Fruit fly (Drosophila melanogaster) whole organism, embryonic: ENCODE data around the gene CG42240.
A peak's percentile ranks its signal among the peaks of the same experiment; 100 is the strongest.

Experiments
- Ada2b ChIP-seq: fragments of 200-800 bp; sonication (Bioruptor generic); IDR thresholded peaks from 2 replicates; pipeline ENCODE4 v1.3.6; 2022; ENCODE audit warnings: missing biosample characterization, missing genetic modification characterization
- Adf1 ChIP-seq: fragments of 200-800 bp; sonication (Bioruptor generic); IDR thresholded peaks from 2 replicates; pipeline ENCODE4 v1.3.6; 2022; ENCODE audit warnings: missing biosample characterization, missing genetic modification characterization
- Atf-2 ChIP-seq: fragments of 200-800 bp; sonication (Bioruptor generic); optimal IDR thresholded peaks from 2 replicates; lab custom pipeline; 2016; ENCODE audit warnings: missing biosample characterization, missing genetic modification characterization
- CG1024 ChIP-seq: fragments of 200-800 bp; sonication (Bioruptor generic); IDR thresholded peaks from 2 replicates; pipeline ENCODE4 v1.3.6; 2022; ENCODE audit warnings: missing biosample characterization, missing genetic modification characterization
- CG10462 ChIP-seq: fragments of 200-800 bp; sonication (Bioruptor generic); optimal IDR thresholded peaks from 2 replicates; lab custom pipeline; 2016; ENCODE audit warnings: missing biosample characterization, missing genetic modification characterization
- CG10959 ChIP-seq: fragments of 200-800 bp; sonication (Bioruptor generic); IDR thresholded peaks from 2 replicates; pipeline ENCODE4 v1.3.6; 2022; ENCODE audit warnings: missing biosample characterization, missing genetic modification characterization
- CG11085 ChIP-seq: fragments of 200-800 bp; sonication (Bioruptor generic); IDR thresholded peaks from 2 replicates; pipeline ENCODE4 v1.3.6; 2022; ENCODE audit warnings: missing biosample characterization, missing genetic modification characterization
- CG12744 ChIP-seq: fragments of 200-800 bp; sonication (Bioruptor generic); optimal IDR thresholded peaks from 2 replicates; lab custom pipeline; 2016; ENCODE audit warnings: missing biosample characterization, missing genetic modification characterization
- CG15073 ChIP-seq: fragments of 200-800 bp; sonication (Bioruptor generic); optimal IDR thresholded peaks from 2 replicates; lab custom pipeline; 2016; ENCODE audit warnings: missing biosample characterization, missing genetic modification characterization
- CG15479 ChIP-seq: fragments of 200-800 bp; sonication (Bioruptor generic); optimal IDR thresholded peaks from 3 replicates; lab custom pipeline; 2019; ENCODE audit warnings: missing biosample characterization, mild to moderate bottlenecking, missing genetic modification characterization, moderate library complexity
- CG17186 ChIP-seq: fragments of 200-800 bp; sonication (Bioruptor generic); optimal IDR thresholded peaks from 3 replicates; lab custom pipeline; 2017; ENCODE audit warnings: missing biosample characterization, missing genetic modification reagents, missing genetic modification characterization
- CG18476 ChIP-seq: fragments of 200-800 bp; sonication (Bioruptor generic); optimal IDR thresholded peaks from 2 replicates; lab custom pipeline; 2016; ENCODE audit warnings: missing biosample characterization, mild to moderate bottlenecking, missing genetic modification characterization
- CG30020 ChIP-seq: fragments of 200-800 bp; optimal IDR thresholded peaks from 2 replicates; lab custom pipeline; 2019; ENCODE audit warnings: missing biosample characterization, mild to moderate bottlenecking, missing genetic modification characterization, moderate library complexity
- CG31365 ChIP-seq: fragments of 200-800 bp; sonication (Bioruptor generic); optimal IDR thresholded peaks from 2 replicates; lab custom pipeline; 2018; ENCODE audit warnings: missing biosample characterization, mild to moderate bottlenecking, missing genetic modification characterization
- CG31441 ChIP-seq: fragments of 200-800 bp; sonication (Bioruptor generic); IDR thresholded peaks from 2 replicates; pipeline ENCODE4 v1.3.6; 2022; ENCODE audit warnings: missing biosample characterization, missing genetic modification characterization
- CG3847 ChIP-seq: fragments of 200-800 bp; sonication (Bioruptor generic); IDR thresholded peaks from 2 replicates; pipeline ENCODE4 v1.3.6; 2022; ENCODE audit warnings: missing biosample characterization, missing genetic modification characterization
- CG5953 ChIP-seq: fragments of 200-800 bp; sonication (Bioruptor generic); IDR thresholded peaks from 2 replicates; pipeline ENCODE4 v1.3.6; 2022; ENCODE audit warnings: missing biosample characterization, missing genetic modification characterization
- CG7556 ChIP-seq: fragments of 200-800 bp; sonication (Bioruptor generic); optimal IDR thresholded peaks from 2 replicates; lab custom pipeline; 2017; ENCODE audit warnings: missing biosample characterization, mild to moderate bottlenecking, missing genetic modification characterization
- CG8281 ChIP-seq: fragments of 200-800 bp; sonication (Bioruptor generic); optimal IDR thresholded peaks from 2 replicates; lab custom pipeline; 2018; ENCODE audit warnings: missing biosample characterization, mild to moderate bottlenecking, missing genetic modification characterization, moderate library complexity
- CG8290 ChIP-seq, 3 experiments: fragments of 200-800 bp; sonication (Bioruptor generic); optimal IDR thresholded peaks; 2 replicates each; lab custom pipeline; 2016 to 2019; ENCODE audit warnings: missing biosample characterization in 3 of 3, missing genetic modification characterization in 3 of 3, mild to moderate bottlenecking in 2 of 3, moderate library complexity in 1 of 3
- CG8388 ChIP-seq: fragments of 200-800 bp; sonication (Bioruptor generic); optimal IDR thresholded peaks from 2 replicates; lab custom pipeline; 2019; ENCODE audit warnings: missing biosample characterization, mild to moderate bottlenecking, missing genetic modification characterization, moderate library complexity
- CG8944 ChIP-seq: fragments of 200-800 bp; sonication (Bioruptor generic); optimal IDR thresholded peaks from 3 replicates; lab custom pipeline; 2016; ENCODE audit warnings: missing biosample characterization, missing genetic modification characterization
- CG9727 ChIP-seq: fragments of 200-800 bp; sonication (Bioruptor generic); optimal IDR thresholded peaks from 3 replicates; lab custom pipeline; 2017; ENCODE audit warnings: missing biosample characterization, mild to moderate bottlenecking, missing genetic modification characterization
- Camta ChIP-seq: fragments of 200-800 bp; sonication (Bioruptor generic); optimal IDR thresholded peaks from 2 replicates; lab custom pipeline; 2016; ENCODE audit warnings: missing biosample characterization, missing genetic modification characterization
- Dip3 ChIP-seq: fragments of 200-800 bp; sonication (Bioruptor generic); optimal IDR thresholded peaks from 3 replicates; lab custom pipeline; 2016; ENCODE audit warnings: missing biosample characterization, missing genetic modification characterization
- Dll ChIP-seq: fragments of 200-800 bp; sonication (Bioruptor generic); IDR thresholded peaks from 4 replicates; pipeline ENCODE4 v1.3.6; 2022; ENCODE audit warnings: missing biosample characterization, missing genetic modification characterization; ENCODE audit not compliant: partially characterized antibody
- E2f2 ChIP-seq: fragments of 200-800 bp; sonication (Bioruptor generic); IDR thresholded peaks from 2 replicates; pipeline ENCODE4 v1.3.6; 2022; ENCODE audit warnings: missing biosample characterization, missing genetic modification characterization
- Gsc ChIP-seq: fragments of 200-800 bp; sonication (Bioruptor generic); IDR thresholded peaks from 2 replicates; pipeline ENCODE4 v1.3.6; 2022; ENCODE audit warnings: missing biosample characterization, missing genetic modification characterization
- HHEX ChIP-seq: fragments of 200-800 bp; sonication (Bioruptor generic); optimal IDR thresholded peaks from 3 replicates; lab custom pipeline; 2017; ENCODE audit warnings: missing biosample characterization, mild to moderate bottlenecking, missing genetic modification characterization, missing genetic modification reagents
- Hr39 ChIP-seq: fragments of >200 bp; optimal IDR thresholded peaks from 2 replicates; lab custom pipeline; 2017
- NFAT ChIP-seq: fragments of 200-800 bp; sonication (Bioruptor generic); IDR thresholded peaks from 2 replicates; pipeline ENCODE4 v1.3.6; 2022; ENCODE audit warnings: missing biosample characterization, missing genetic modification characterization
- NK7.1 ChIP-seq: fragments of 200-800 bp; sonication (Bioruptor generic); optimal IDR thresholded peaks from 3 replicates; lab custom pipeline; 2016; ENCODE audit warnings: missing biosample characterization, missing genetic modification characterization
- Nf-YB ChIP-seq: fragments of 200-800 bp; sonication (Bioruptor generic); optimal IDR thresholded peaks from 3 replicates; lab custom pipeline; 2019; ENCODE audit warnings: missing biosample characterization, mild to moderate bottlenecking, missing genetic modification characterization, moderate library complexity
- Oaz ChIP-seq: fragments of 200-800 bp; sonication (Bioruptor generic); IDR thresholded peaks from 2 replicates; pipeline ENCODE4 v1.3.6; 2022; ENCODE audit warnings: missing biosample characterization, missing genetic modification characterization
- Scr ChIP-seq: fragments of 200-800 bp; sonication (Bioruptor generic); IDR thresholded peaks from 2 replicates; pipeline ENCODE4 v1.3.6; 2022; ENCODE audit warnings: missing biosample characterization, missing genetic modification characterization; ENCODE audit not compliant: partially characterized antibody
- Sox100B ChIP-seq: fragments of 200-800 bp; sonication (Bioruptor generic); optimal IDR thresholded peaks from 3 replicates; lab custom pipeline; 2018; ENCODE audit warnings: missing biosample characterization, mild to moderate bottlenecking, missing genetic modification characterization
- abd-A ChIP-seq: fragments of 200-800 bp; sonication (Bioruptor generic); optimal IDR thresholded peaks from 3 replicates; lab custom pipeline; 2019; ENCODE audit warnings: missing biosample characterization, mild to moderate bottlenecking, missing genetic modification characterization, moderate library complexity
- bbx ChIP-seq: fragments of 200-800 bp; sonication (Bioruptor generic); IDR thresholded peaks from 2 replicates; pipeline ENCODE4 v1.3.6; 2022; ENCODE audit warnings: missing biosample characterization, missing genetic modification characterization; ENCODE audit not compliant: partially characterized antibody
- cg ChIP-seq: fragments of 200-800 bp; sonication (Bioruptor generic); optimal IDR thresholded peaks from 3 replicates; lab custom pipeline; 2019; ENCODE audit warnings: missing biosample characterization, mild to moderate bottlenecking, missing genetic modification characterization, moderate library complexity
- dpn ChIP-seq, 2 experiments: fragments of 200-800 bp; sonication (Bioruptor generic); optimal IDR thresholded peaks; 3 replicates each; lab custom pipeline; 2016; ENCODE audit warnings: missing biosample characterization in 2 of 2, missing genetic modification characterization in 2 of 2
- eyg ChIP-seq: fragments of 200-800 bp; sonication (Bioruptor generic); optimal IDR thresholded peaks from 3 replicates; lab custom pipeline; 2016; ENCODE audit warnings: missing biosample characterization, missing genetic modification characterization
- fd3F ChIP-seq: fragments of 200-800 bp; sonication (Bioruptor generic); optimal IDR thresholded peaks from 2 replicates; lab custom pipeline; 2018; ENCODE audit warnings: missing biosample characterization, mild to moderate bottlenecking, missing genetic modification characterization, moderate library complexity
- kay ChIP-seq: fragments of 200-800 bp; sonication (Bioruptor generic); optimal IDR thresholded peaks from 2 replicates; lab custom pipeline; 2016; ENCODE audit warnings: missing biosample characterization, missing genetic modification characterization
- phol ChIP-seq: fragments of 200-800 bp; sonication (Bioruptor generic); optimal IDR thresholded peaks from 3 replicates; lab custom pipeline; 2018; ENCODE audit warnings: missing biosample characterization, mild to moderate bottlenecking, missing genetic modification characterization, moderate library complexity
- pros ChIP-seq: fragments of 200-800 bp; sonication (Bioruptor generic); optimal IDR thresholded peaks from 3 replicates; lab custom pipeline; 2019; ENCODE audit warnings: missing biosample characterization, mild to moderate bottlenecking, missing genetic modification characterization, moderate library complexity
- sisA ChIP-seq: fragments of 200-800 bp; sonication (Bioruptor generic); IDR thresholded peaks from 2 replicates; pipeline ENCODE4 v1.3.6; 2022; ENCODE audit warnings: missing biosample characterization, missing genetic modification characterization
- slp2 ChIP-seq: fragments of 200-800 bp; sonication (Bioruptor generic); optimal IDR thresholded peaks from 2 replicates; lab custom pipeline; 2016; ENCODE audit warnings: missing biosample characterization, missing genetic modification characterization
- ttk ChIP-seq: fragments of 200-800 bp; sonication (Bioruptor generic); IDR thresholded peaks from 2 replicates; pipeline ENCODE4 v2.1.2; 2022; ENCODE audit warnings: missing biosample characterization, missing genetic modification characterization
- twi ChIP-seq: fragments of 200-800 bp; optimal IDR thresholded peaks from 2 replicates; lab custom pipeline; 2019; ENCODE audit warnings: missing biosample characterization, mild to moderate bottlenecking, missing genetic modification characterization, moderate library complexity
- vfl ChIP-seq: fragments of 200-800 bp; sonication (Bioruptor generic); optimal IDR thresholded peaks from 2 replicates; lab custom pipeline; 2016; ENCODE audit warnings: missing biosample characterization, missing genetic modification characterization
- zen ChIP-seq: fragments of 200-800 bp; sonication (Bioruptor generic); optimal IDR thresholded peaks from 3 replicates; lab custom pipeline; 2018; ENCODE audit warnings: missing biosample characterization, mild to moderate bottlenecking, missing genetic modification characterization, moderate library complexity

The CG42240 gene

dm6 chrX:6366357-6366691, 35.7 kb downstream of the CG42240 start:
- TF ChIP-seq CG11085 (peak; percentile 80), Dll (GFP tag; lab: Robert Waterston, UW) (no peak), CG5953 (0 out of 2 replicates have a peak, but pooled peaks have one; percentile 55), CG3847 (GFP tag; lab: Robert Waterston, UW) (peak; percentile 88), abd-A (tag; lab: Kevin White, UChicago) (no peak), Dip3 (peak; percentile 88), twi (tag; lab: Kevin White, UChicago) (peak; percentile 41), slp2 (GFP tag; lab: Kevin White, UChicago) (peak; percentile 66), CG30020 (tag; lab: Kevin White, UChicago) (no peak), CG10462 (GFP tag; lab: Kevin White, UChicago) (peak; percentile 47), CG12744 (GFP tag; lab: Kevin White, UChicago) (peak; percentile 74), CG8944 (peak; percentile 71), zen (tag; lab: Kevin White, UChicago) (peak; percentile 71), Hr39 (lab: Kevin White, UChicago) (no peak), sisA (peak; percentile 88), HHEX (GFP tag; lab: Kevin White, UChicago) (peak; percentile 81), vfl (GFP tag; lab: Kevin White, UChicago) (peak; percentile 81), dpn (GFP tag; optimal IDR thresholded peaks at IDR 0.05; lab: Kevin White, UChicago) (peak; percentile 88), Scr (GFP tag; lab: Robert Waterston, UW) (no peak), CG8388 (peak; percentile 63), CG9727 (GFP tag; lab: Kevin White, UChicago) (peak; percentile 80), Gsc (GFP tag; lab: Robert Waterston, UW) (no peak), CG18476 (peak; percentile 44), fd3F (peak; percentile 84), CG8281 (tag; lab: Kevin White, UChicago) (peak; percentile 54), CG31441 (GFP tag; lab: Robert Waterston, UW) (peak; percentile 55), CG8290 (GFP tag; optimal IDR thresholded peaks at IDR 0.05; lab: Kevin White, UChicago) (no peak), CG8290 (tag; optimal IDR thresholded peaks at IDR 0.05; lab: Kevin White, UChicago) (peak in 1 of 2 experiments; percentile 98), CG31365 (tag; lab: Kevin White, UChicago) (peak; percentile 59), CG15479 (GFP tag; lab: Kevin White, UChicago) (no peak), kay (GFP tag; lab: Kevin White, UChicago) (peak; percentile 81), Atf-2 (peak; percentile 66), ttk (GFP tag; lab: Robert Waterston, UW) (peak; percentile 89), Sox100B (GFP tag; lab: Kevin White, UChicago) (peak; percentile 76), cg (GFP tag; lab: Kevin White, UChicago) (peak; percentile 40), Camta (GFP tag; lab: Kevin White, UChicago) (peak; percentile 82), NK7.1 (GFP tag; lab: Kevin White, UChicago) (peak; percentile 83), CG1024 (peak; percentile 78), NFAT (GFP tag; lab: Robert Waterston, UW) (peak; percentile 95), pros (GFP tag; lab: Kevin White, UChicago) (no peak), CG15073 (GFP tag; lab: Kevin White, UChicago) (no peak), phol (tag; lab: Kevin White, UChicago) (peak; percentile 69), CG17186 (GFP tag; lab: Kevin White, UChicago) (no peak), Nf-YB (GFP tag; lab: Kevin White, UChicago) (peak; percentile 54), eyg (GFP tag; lab: Kevin White, UChicago) (peak; percentile 70), Oaz (GFP tag; lab: Robert Waterston, UW) (peak; percentile 84), Adf1 (GFP tag; lab: Robert Waterston, UW) (peak; percentile 55), CG7556 (GFP tag; lab: Kevin White, UChicago) (peak; percentile 79), Ada2b (GFP tag; lab: Robert Waterston, UW) (peak; percentile 88), E2f2 (GFP tag; lab: Robert Waterston, UW) (peak; percentile 49; the same call in 1 of the 2 replicates), bbx (GFP tag; lab: Robert Waterston, UW) (no peak), CG10959 (GFP tag; lab: Robert Waterston, UW) (peak; percentile 52)
